Fruit fly (Drosophila melanogaster): ENCODE data around the gene CG4456.

DNA sequence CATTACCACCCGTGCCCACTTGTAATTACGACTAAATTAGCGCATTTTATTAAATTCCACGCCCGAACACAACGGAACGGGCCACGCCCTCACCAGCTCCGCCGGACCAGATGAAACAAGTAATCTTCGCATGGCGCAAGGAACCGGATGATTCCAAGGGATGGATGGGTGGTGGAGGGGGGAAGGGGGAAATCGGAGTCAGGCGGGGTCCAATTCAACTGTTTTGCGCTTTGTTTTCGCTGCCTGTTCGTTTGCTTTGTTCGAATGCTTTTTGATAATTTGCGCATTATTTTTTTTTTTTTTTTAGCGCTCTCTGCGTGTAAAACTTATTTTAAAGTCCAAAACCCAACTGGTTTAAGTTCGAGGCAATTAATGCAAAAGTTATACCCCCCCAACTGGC, 24.2 kb downstream of the CG4456 start:
- TF ChIP-seq Hr83 (GFP tag; optimal IDR thresholded peaks at IDR 0.05; ENCODE audit: poor library complexity, severe bottlenecking) (no peak), sv (GFP tag; optimal IDR thresholded peaks at IDR 0.05) (no peak), psq (GFP tag; optimal IDR thresholded peaks at IDR 0.05) (peak; percentile 76), pan (optimal IDR thresholded peaks at IDR 0.05) (no peak), fru (GFP tag; optimal IDR thresholded peaks at IDR 0.05) (no peak), jim (GFP tag; optimal IDR thresholded peaks at IDR 0.05) (no peak), Dfd (GFP tag; optimal IDR thresholded peaks at IDR 0.05) (peak; percentile 8)
